Fruit fly (Drosophila melanogaster) whole organism, embryonic: Measurements from ENCODE around the gene pnt.

Source experiments
- Adf1 ChIP-seq: fragments of 200-800 bp; sonication (Bioruptor generic); IDR thresholded peaks from 2 replicates; pipeline ENCODE4 v1.3.6; 2022; ENCODE audit warnings: missing biosample characterization, missing genetic modification characterization
- Asciz ChIP-seq: fragments of 200-800 bp; sonication (Bioruptor generic); optimal IDR thresholded peaks from 2 replicates; lab custom pipeline; 2017; ENCODE audit warnings: missing biosample characterization, mild to moderate bottlenecking, missing genetic modification characterization, missing genetic modification reagents
- B-H1 ChIP-seq: fragments of 200-800 bp; sonication (Bioruptor generic); IDR thresholded peaks from 3 replicates; pipeline ENCODE4 v1.3.6; 2022; ENCODE audit warnings: missing biosample characterization, missing genetic modification characterization
- CG10431 ChIP-seq: fragments of 200-800 bp; sonication (Bioruptor generic); optimal IDR thresholded peaks from 3 replicates; lab custom pipeline; 2018; ENCODE audit warnings: missing biosample characterization, mild to moderate bottlenecking, missing genetic modification characterization
- CG10959 ChIP-seq: fragments of 200-800 bp; sonication (Bioruptor generic); IDR thresholded peaks from 2 replicates; pipeline ENCODE4 v1.3.6; 2022; ENCODE audit warnings: missing biosample characterization, missing genetic modification characterization
- CG11398 ChIP-seq: fragments of 200-800 bp; sonication (Bioruptor generic); optimal IDR thresholded peaks from 2 replicates; lab custom pipeline; 2016; ENCODE audit warnings: missing biosample characterization, missing genetic modification characterization
- CG12219 ChIP-seq: fragments of 200-800 bp; sonication (Bioruptor generic); optimal IDR thresholded peaks from 3 replicates; lab custom pipeline; 2018; ENCODE audit warnings: missing biosample characterization, mild to moderate bottlenecking, missing genetic modification characterization
- CG14050 ChIP-seq: fragments of 200-800 bp; sonication (Bioruptor generic); IDR thresholded peaks from 3 replicates; pipeline ENCODE4 v1.3.6; 2022; ENCODE audit warnings: missing biosample characterization, missing genetic modification characterization
- CG17361 ChIP-seq: fragments of 200-800 bp; sonication (Bioruptor generic); IDR thresholded peaks from 3 replicates; pipeline ENCODE4 v1.3.6; 2022; ENCODE audit warnings: missing biosample characterization, missing genetic modification characterization
- CG17912 ChIP-seq: fragments of 200-800 bp; sonication (Bioruptor generic); optimal IDR thresholded peaks from 2 replicates; lab custom pipeline; 2018; ENCODE audit warnings: missing biosample characterization, mild to moderate bottlenecking, missing genetic modification characterization
- CG2120 ChIP-seq: fragments of 200-800 bp; sonication (Bioruptor generic); optimal IDR thresholded peaks from 3 replicates; lab custom pipeline; 2016; ENCODE audit warnings: missing biosample characterization, missing genetic modification characterization
- CG2202 ChIP-seq: fragments of 200-800 bp; sonication (Bioruptor generic); optimal IDR thresholded peaks from 2 replicates; lab custom pipeline; 2018; ENCODE audit warnings: missing biosample characterization, mild to moderate bottlenecking, missing genetic modification characterization
- CG32767 ChIP-seq: fragments of 200-800 bp; sonication (Bioruptor generic); IDR thresholded peaks from 2 replicates; pipeline ENCODE4 v1.3.6; 2022; ENCODE audit warnings: missing biosample characterization, missing genetic modification characterization
- CG3995 ChIP-seq: fragments of 200-800 bp; sonication (Bioruptor generic); optimal IDR thresholded peaks from 3 replicates; lab custom pipeline; 2016; ENCODE audit warnings: missing biosample characterization, missing genetic modification characterization
- CG4617 ChIP-seq: fragments of 200-800 bp; sonication (Bioruptor generic); optimal IDR thresholded peaks from 3 replicates; lab custom pipeline; 2016; ENCODE audit warnings: missing biosample characterization, missing genetic modification characterization, borderline replicate concordance
- CG4730 ChIP-seq: fragments of 200-800 bp; sonication (Bioruptor generic); IDR thresholded peaks from 2 replicates; pipeline ENCODE4 v1.3.6; 2022; ENCODE audit warnings: missing biosample characterization, missing genetic modification characterization
- CG4820 ChIP-seq: fragments of 200-800 bp; sonication (Bioruptor generic); optimal IDR thresholded peaks from 3 replicates; lab custom pipeline; 2016; ENCODE audit warnings: missing biosample characterization, missing genetic modification characterization
- CG6854 ChIP-seq: fragments of 200-800 bp; sonication (Bioruptor generic); optimal IDR thresholded peaks from 3 replicates; lab custom pipeline; 2017; ENCODE audit warnings: missing biosample characterization, mild to moderate bottlenecking, missing genetic modification characterization
- CG9727 ChIP-seq: fragments of 200-800 bp; sonication (Bioruptor generic); optimal IDR thresholded peaks from 3 replicates; lab custom pipeline; 2017; ENCODE audit warnings: missing biosample characterization, mild to moderate bottlenecking, missing genetic modification characterization
- Dip3 ChIP-seq: fragments of 200-800 bp; sonication (Bioruptor generic); optimal IDR thresholded peaks from 3 replicates; lab custom pipeline; 2016; ENCODE audit warnings: missing biosample characterization, missing genetic modification characterization
- Hmr ChIP-seq: fragments of 200-800 bp; sonication (Bioruptor generic); optimal IDR thresholded peaks from 3 replicates; lab custom pipeline; 2017; ENCODE audit warnings: mild to moderate bottlenecking, missing biosample characterization, missing genetic modification reagents, missing genetic modification characterization
- Max ChIP-seq: fragments of 200-800 bp; sonication (Bioruptor generic); optimal IDR thresholded peaks from 2 replicates; lab custom pipeline; 2016; ENCODE audit warnings: missing biosample characterization, mild to moderate bottlenecking, missing genetic modification characterization
- Mes4 ChIP-seq: fragments of 200-800 bp; sonication (Bioruptor generic); optimal IDR thresholded peaks from 2 replicates; lab custom pipeline; 2016; ENCODE audit warnings: missing biosample characterization, missing genetic modification characterization
- Neu2 ChIP-seq: fragments of 200-800 bp; sonication (Bioruptor generic); optimal IDR thresholded peaks from 3 replicates; lab custom pipeline; 2016; ENCODE audit warnings: missing biosample characterization, missing genetic modification characterization, borderline replicate concordance
- Nf-YB ChIP-seq: fragments of 200-800 bp; sonication (Bioruptor generic); optimal IDR thresholded peaks from 3 replicates; lab custom pipeline; 2019; ENCODE audit warnings: missing biosample characterization, mild to moderate bottlenecking, missing genetic modification characterization, moderate library complexity
- NfI ChIP-seq: fragments of 200-800 bp; sonication (Bioruptor generic); optimal IDR thresholded peaks from 3 replicates; lab custom pipeline; 2018; ENCODE audit warnings: missing biosample characterization, mild to moderate bottlenecking, missing genetic modification characterization, moderate library complexity
- Ravus ChIP-seq: fragments of 200-800 bp; sonication (Bioruptor generic); IDR thresholded peaks from 2 replicates; pipeline ENCODE4 v1.3.6; 2022; ENCODE audit warnings: missing biosample characterization, missing genetic modification characterization
- amos ChIP-seq: fragments of 200-800 bp; sonication (Bioruptor generic); IDR thresholded peaks from 2 replicates; pipeline ENCODE4 v1.3.6; 2022; ENCODE audit warnings: missing biosample characterization, missing genetic modification characterization; ENCODE audit not compliant: partially characterized antibody
- corto ChIP-seq: fragments of 200-800 bp; sonication (Bioruptor generic); optimal IDR thresholded peaks from 2 replicates; lab custom pipeline; 2016; ENCODE audit warnings: missing biosample characterization, mild to moderate bottlenecking, missing genetic modification characterization, moderate library complexity
- crc ChIP-seq: fragments of 200-800 bp; sonication (Bioruptor generic); optimal IDR thresholded peaks from 2 replicates; lab custom pipeline; 2016; ENCODE audit warnings: missing biosample characterization, missing genetic modification characterization
- cwo ChIP-seq: fragments of 200-800 bp; sonication (Bioruptor generic); optimal IDR thresholded peaks from 3 replicates; lab custom pipeline; 2017; ENCODE audit warnings: missing biosample characterization, missing genetic modification characterization, mild to moderate bottlenecking, moderate library complexity, missing genetic modification reagents
- dpn ChIP-seq, 2 experiments: fragments of 200-800 bp; sonication (Bioruptor generic); optimal IDR thresholded peaks; 3 replicates each; lab custom pipeline; 2016; ENCODE audit warnings: missing biosample characterization in 2 of 2, missing genetic modification characterization in 2 of 2
- eve ChIP-seq, 2 experiments: fragments of >200 bp; optimal IDR thresholded peaks; 2 replicates each; lab custom pipeline; 2017; ENCODE audit warnings: missing biosample characterization in 2 of 2, missing genetic modification characterization in 2 of 2
- eyg ChIP-seq: fragments of 200-800 bp; sonication (Bioruptor generic); optimal IDR thresholded peaks from 3 replicates; lab custom pipeline; 2016; ENCODE audit warnings: missing biosample characterization, missing genetic modification characterization
- fd3F ChIP-seq: fragments of 200-800 bp; sonication (Bioruptor generic); optimal IDR thresholded peaks from 2 replicates; lab custom pipeline; 2018; ENCODE audit warnings: missing biosample characterization, mild to moderate bottlenecking, missing genetic modification characterization, moderate library complexity
- gsb ChIP-seq: fragments of 200-800 bp; sonication (Bioruptor generic); IDR thresholded peaks from 2 replicates; pipeline ENCODE4 v1.3.6; 2022; ENCODE audit warnings: missing biosample characterization, missing genetic modification characterization
- kay ChIP-seq: fragments of 200-800 bp; sonication (Bioruptor generic); optimal IDR thresholded peaks from 2 replicates; lab custom pipeline; 2016; ENCODE audit warnings: missing biosample characterization, missing genetic modification characterization
- nerfin-2 ChIP-seq: fragments of 200-800 bp; sonication (Bioruptor generic); IDR thresholded peaks from 2 replicates; pipeline ENCODE4 v1.3.6; 2022; ENCODE audit warnings: missing biosample characterization, missing genetic modification characterization; ENCODE audit not compliant: partially characterized antibody
- nmo ChIP-seq: fragments of 200-800 bp; sonication (Bioruptor generic); optimal IDR thresholded peaks from 2 replicates; lab custom pipeline; 2018; ENCODE audit warnings: missing biosample characterization, mild to moderate bottlenecking, missing genetic modification characterization, moderate library complexity
- phol ChIP-seq: fragments of 200-800 bp; sonication (Bioruptor generic); optimal IDR thresholded peaks from 3 replicates; lab custom pipeline; 2018; ENCODE audit warnings: missing biosample characterization, mild to moderate bottlenecking, missing genetic modification characterization, moderate library complexity
- repo ChIP-seq: fragments of 200-800 bp; sonication (Bioruptor generic); optimal IDR thresholded peaks from 2 replicates; lab custom pipeline; 2016; ENCODE audit warnings: missing biosample characterization, missing genetic modification characterization
- row ChIP-seq: fragments of 200-800 bp; sonication (Bioruptor generic); IDR thresholded peaks from 3 replicates; pipeline ENCODE4 v1.3.6; 2022; ENCODE audit warnings: missing biosample characterization, missing genetic modification characterization
- salm ChIP-seq: fragments of 200-800 bp; sonication (Bioruptor generic); optimal IDR thresholded peaks from 2 replicates; lab custom pipeline; 2018; ENCODE audit warnings: missing biosample characterization, mild to moderate bottlenecking, missing genetic modification characterization
- slp2 ChIP-seq: fragments of 200-800 bp; sonication (Bioruptor generic); optimal IDR thresholded peaks from 2 replicates; lab custom pipeline; 2016; ENCODE audit warnings: missing biosample characterization, missing genetic modification characterization
- ssp ChIP-seq: fragments of 200-800 bp; sonication (Bioruptor generic); IDR thresholded peaks from 2 replicates; pipeline ENCODE4 v1.3.6; 2022; ENCODE audit warnings: missing biosample characterization, missing genetic modification characterization
- sug ChIP-seq: fragments of 200-800 bp; optimal IDR thresholded peaks from 2 replicates; lab custom pipeline; 2019; ENCODE audit warnings: missing biosample characterization, mild to moderate bottlenecking, missing genetic modification characterization, moderate library complexity
- tap ChIP-seq: fragments of 200-800 bp; optimal IDR thresholded peaks from 3 replicates; lab custom pipeline; 2019; ENCODE audit warnings: missing biosample characterization, mild to moderate bottlenecking, missing genetic modification characterization, moderate library complexity
- unc-4 ChIP-seq: fragments of 200-800 bp; sonication (Bioruptor generic); IDR thresholded peaks from 2 replicates; pipeline ENCODE4 v1.3.6; 2022; ENCODE audit warnings: missing biosample characterization, missing genetic modification characterization; ENCODE audit not compliant: partially characterized antibody
- zen2 ChIP-seq: fragments of 200-800 bp; sonication (Bioruptor generic); IDR thresholded peaks from 3 replicates; pipeline ENCODE4 v1.3.6; 2022; ENCODE audit warnings: missing biosample characterization, missing genetic modification characterization; ENCODE audit not compliant: partially characterized antibody
- zfh2 ChIP-seq: fragments of 200-800 bp; sonication (Bioruptor generic); optimal IDR thresholded peaks from 2 replicates; lab custom pipeline; 2016; ENCODE audit warnings: missing biosample characterization, missing genetic modification characterization

The pnt gene

dm6 chr3R:23257986-23258427 is 88.0 kb downstream of the pnt start, which contains the start of the genes wda and Pex11c (continued):
- TF ChIP-seq Dip3 (GFP tag; lab: Kevin White, UChicago) (peak; percentile 26), row (GFP tag; lab: Robert Waterston, UW) (peak; percentile 94), Asciz (GFP tag; lab: Kevin White, UChicago) (peak; percentile 45), CG6854 (GFP tag; lab: Kevin White, UChicago) (peak; percentile 53), CG32767 (GFP tag; lab: Robert Waterston, UW) (peak; percentile 88; the same call in 1 of the 2 replicates), nerfin-2 (GFP tag; lab: Robert Waterston, UW) (peak; percentile 33; the same call in 1 of the 2 replicates), slp2 (GFP tag; lab: Kevin White, UChicago) (no peak), NfI (GFP tag; lab: Kevin White, UChicago) (peak; percentile 83), CG4820 (GFP tag; lab: Kevin White, UChicago) (peak; percentile 58), salm (tag; lab: Kevin White, UChicago) (peak; percentile 79), crc (no peak), B-H1 (GFP tag; lab: Robert Waterston, UW) (peak; percentile 77), gsb (GFP tag; lab: Robert Waterston, UW) (peak; percentile 71), sug (peak; percentile 84), eyg (no peak), CG17361 (GFP tag; lab: Robert Waterston, UW) (peak; percentile 95), Adf1 (GFP tag; lab: Robert Waterston, UW) (peak; percentile 59), CG2202 (peak; percentile 70), unc-4 (peak; percentile 68; the same call in 1 of the 2 replicates), zfh2 (GFP tag; lab: Kevin White, UChicago) (peak; percentile 52), nmo (peak; percentile 87), repo (no peak), ssp (peak; percentile 84), Mes4 (GFP tag; lab: Kevin White, UChicago) (no peak), corto (GFP tag; lab: Kevin White, UChicago) (peak; percentile 18), CG4730 (GFP tag; lab: Robert Waterston, UW) (peak; percentile 83; the same call in 1 of the 2 replicates), tap (tag; lab: Kevin White, UChicago) (peak; percentile 70), kay (peak; percentile 60), CG11398 (GFP tag; lab: Kevin White, UChicago) (no peak), amos (GFP tag; lab: Robert Waterston, UW) (peak; percentile 77), zen2 (GFP tag; lab: Robert Waterston, UW) (peak; percentile 19; the same call in 1 of the 3 replicates), Neu2 (GFP tag; lab: Kevin White, UChicago) (no peak), CG17912 (GFP tag; lab: Kevin White, UChicago) (no peak), CG14050 (GFP tag; lab: Robert Waterston, UW) (no peak; the same call in 2 of the 3 replicates), fd3F (GFP tag; lab: Kevin White, UChicago) (peak; percentile 88), cwo (GFP tag; lab: Kevin White, UChicago) (peak; percentile 73), Max (GFP tag; lab: Kevin White, UChicago) (peak; percentile 34), CG4617 (GFP tag; lab: Kevin White, UChicago) (peak; percentile 70), CG2120 (GFP tag; lab: Kevin White, UChicago) (peak; percentile 78), Nf-YB (GFP tag; lab: Kevin White, UChicago) (peak; percentile 77), Hmr (GFP tag; lab: Kevin White, UChicago) (peak; percentile 89), Ravus (GFP tag; lab: Robert Waterston, UW) (peak; percentile 56), eve (GFP tag; optimal IDR thresholded peaks at IDR 0.05; lab: Kevin White, UChicago) (no peak), CG10959 (GFP tag; lab: Robert Waterston, UW) (peak; percentile 71), CG9727 (GFP tag; lab: Kevin White, UChicago) (peak; percentile 80), CG3995 (no peak), dpn (GFP tag; optimal IDR thresholded peaks at IDR 0.05; lab: Kevin White, UChicago) (peak in 1 of 2 experiments; percentile 87), CG12219 (no peak), phol (tag; lab: Kevin White, UChicago) (peak; percentile 84), CG10431 (peak; percentile 57)
